Worm (Caenorhabditis elegans): ENCODE results near the gene pkc-3.

pkc-3 gene

DNA sequence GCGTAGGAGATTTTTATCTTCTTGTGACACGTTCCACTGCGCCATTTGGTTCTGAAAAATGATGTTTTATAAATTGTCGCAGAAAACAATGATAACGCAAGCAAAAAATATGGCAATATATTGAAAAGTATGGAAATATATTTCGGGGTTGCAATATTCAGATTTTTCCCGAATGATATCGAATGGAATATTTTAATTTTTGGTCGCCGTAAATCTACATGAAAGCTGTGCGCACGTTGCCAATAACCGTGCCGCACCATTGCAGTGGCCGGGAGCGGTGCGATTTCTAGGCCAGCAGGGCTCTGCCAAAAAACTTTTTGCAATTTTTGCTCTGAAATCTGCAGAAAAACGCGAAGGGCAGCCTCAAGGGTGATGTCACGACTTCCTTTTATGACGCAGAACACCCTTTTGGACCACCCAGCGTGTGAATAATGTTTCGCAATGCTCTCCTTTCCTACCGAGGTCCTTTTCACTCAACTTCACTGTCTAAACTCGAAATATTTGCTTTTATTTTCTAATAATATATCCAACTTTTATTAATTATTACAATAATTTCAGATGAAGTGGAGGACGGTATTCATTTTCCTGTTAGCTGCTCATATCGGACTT, 21.6 kb upstream of the pkc-3 start, which contains the start of the genes F09E5.11 and bmy-1 (continued):
- TF ChIP-seq F57A8.1 (GFP tag; optimal IDR thresholded peaks at IDR 0.05) = no peak
- TF ChIP-seq lin-35 (GFP tag; optimal IDR thresholded peaks at IDR 0.05) = peak in 1 of 3 experiments; percentile 19
- TF ChIP-seq K12H6.12 (tag; optimal IDR thresholded peaks at IDR 0.05) = peak; percentile 80
- no peak for TF ChIP-seq attf-6 (GFP tag; IDR thresholded peaks at IDR 0.05)
- peak; percentile 80 for TF ChIP-seq nfyb-1 (GFP tag; IDR thresholded peaks at IDR 0.05)
- no peak for TF ChIP-seq lag-1 (GFP tag; IDR thresholded peaks at IDR 0.05)
- peak; percentile 16 for TF ChIP-seq F49E8.2 (tag; optimal IDR thresholded peaks at IDR 0.05; ENCODE audit: insufficient read depth)
- TF ChIP-seq B0336.3 (GFP tag; IDR thresholded peaks at IDR 0.05) = peak; percentile 73
- no peak for TF ChIP-seq aptf-3 (GFP tag; IDR thresholded peaks at IDR 0.05)
- no peak for TF ChIP-seq nhr-179 (tag; optimal IDR thresholded peaks at IDR 0.05)
- 0 out of 2 replicates have a peak, but pooled peaks have one; percentile 29 for TF ChIP-seq Y53G8AR.9 (GFP tag; conservative IDR thresholded peaks at IDR 0.05)
- peak; percentile 79 for TF ChIP-seq D2030.7 (GFP tag; IDR thresholded peaks at IDR 0.05)
- peak; percentile 73; the same call in 1 of the 2 replicates for TF ChIP-seq hsf-1 (GFP tag; IDR thresholded peaks at IDR 0.05)
- peak; percentile 51; the same call in 1 of the 2 replicates for TF ChIP-seq hmg-1.2 (GFP tag; IDR thresholded peaks at IDR 0.05)
- no peak for TF ChIP-seq ama-1 (optimal IDR thresholded peaks at IDR 0.05)
- no peak for TF ChIP-seq ama-1 (GFP tag; optimal IDR thresholded peaks at IDR 0.05)
- no peak for TF ChIP-seq unc-62 (GFP tag; optimal IDR thresholded peaks at IDR 0.05)
- TF ChIP-seq dpff-1 (tag; optimal IDR thresholded peaks at IDR 0.05) = no peak
- TF ChIP-seq ztf-18 (tag; optimal IDR thresholded peaks at IDR 0.05) = peak; percentile 69
- TF ChIP-seq repo-1 (tag; optimal IDR thresholded peaks at IDR 0.05) = no peak
- TF ChIP-seq nfya-1 (tag; optimal IDR thresholded peaks at IDR 0.05; ENCODE audit: borderline replicate concordance, insufficient read depth) = no peak
- no peak for TF ChIP-seq F55B11.4 (tag; optimal IDR thresholded peaks at IDR 0.05; ENCODE audit: borderline replicate concordance, insufficient read depth)
- TF ChIP-seq ztf-26 (tag; optimal IDR thresholded peaks at IDR 0.05) = peak; percentile 7
- peak; percentile 73 for TF ChIP-seq akir-1 (GFP tag; optimal IDR thresholded peaks at IDR 0.05)
- TF ChIP-seq madf-3 (GFP tag; IDR thresholded peaks at IDR 0.05) = peak; percentile 87; the same call in 1 of the 2 replicates
- TF ChIP-seq egrh-3 (GFP tag; IDR thresholded peaks at IDR 0.05) = peak; percentile 72
- no peak for TF ChIP-seq Y53F4B.3 (GFP tag; IDR thresholded peaks at IDR 0.05)
- no peak for TF ChIP-seq sea-2 (GFP tag; IDR thresholded peaks at IDR 0.05)
- TF ChIP-seq die-1 (tag; optimal IDR thresholded peaks at IDR 0.05) = peak; percentile 8
- peak; percentile 70 for TF ChIP-seq madf-6 (GFP tag; IDR thresholded peaks at IDR 0.05)
- TF ChIP-seq him-1 (tag; optimal IDR thresholded peaks at IDR 0.05) = no peak
- TF ChIP-seq hrde-1 (tag; optimal IDR thresholded peaks at IDR 0.05; ENCODE audit: borderline replicate concordance) = no peak
- no peak for TF ChIP-seq zim-3 (tag; optimal IDR thresholded peaks at IDR 0.05)
- TF ChIP-seq F22D6.2 (tag; optimal IDR thresholded peaks at IDR 0.05) = no peak
- 0 out of 2 replicates have a peak, but pooled peaks have one; percentile 30 for TF ChIP-seq C17E4.6 (GFP tag; IDR thresholded peaks at IDR 0.05)
- peak; percentile 77 for TF ChIP-seq ztf-28 (GFP tag; IDR thresholded peaks at IDR 0.05)
- TF ChIP-seq unc-130 (GFP tag; optimal IDR thresholded peaks at IDR 0.05) = peak; percentile 84
- TF ChIP-seq Y95B8A.8 (GFP tag; IDR thresholded peaks at IDR 0.05) = 0 out of 2 replicates have a peak, but pooled peaks have one; percentile 48
- peak; percentile 91 for TF ChIP-seq ceh-27 (GFP tag; optimal IDR thresholded peaks at IDR 0.05)
- no peak for TF ChIP-seq F10E7.11 (tag; optimal IDR thresholded peaks at IDR 0.05)
- TF ChIP-seq ceh-58 (GFP tag; IDR thresholded peaks at IDR 0.05) = no peak
- peak; percentile 39 for TF ChIP-seq somi-1 (GFP tag; optimal IDR thresholded peaks at IDR 0.05)
- no peak for TF ChIP-seq snpc-3.4 (tag; optimal IDR thresholded peaks at IDR 0.05)
- TF ChIP-seq F57C9.4 (tag; optimal IDR thresholded peaks at IDR 0.05) = no peak
- peak; percentile 67 for TF ChIP-seq nhr-80 (tag; optimal IDR thresholded peaks at IDR 0.05)
- TF ChIP-seq sdz-38 (tag; optimal IDR thresholded peaks at IDR 0.05) = no peak
- TF ChIP-seq F23B12.7 (tag; optimal IDR thresholded peaks at IDR 0.05; ENCODE audit: insufficient read depth) = peak; percentile 29
- peak; percentile 49 for TF ChIP-seq F52B5.7 (tag; optimal IDR thresholded peaks at IDR 0.05)
